Worm (Caenorhabditis elegans): Measurements from ENCODE around the gene F36A4.3.
A peak's percentile ranks its signal among the peaks of the same experiment; 100 is the strongest.

The F36A4.3 gene

DNA sequence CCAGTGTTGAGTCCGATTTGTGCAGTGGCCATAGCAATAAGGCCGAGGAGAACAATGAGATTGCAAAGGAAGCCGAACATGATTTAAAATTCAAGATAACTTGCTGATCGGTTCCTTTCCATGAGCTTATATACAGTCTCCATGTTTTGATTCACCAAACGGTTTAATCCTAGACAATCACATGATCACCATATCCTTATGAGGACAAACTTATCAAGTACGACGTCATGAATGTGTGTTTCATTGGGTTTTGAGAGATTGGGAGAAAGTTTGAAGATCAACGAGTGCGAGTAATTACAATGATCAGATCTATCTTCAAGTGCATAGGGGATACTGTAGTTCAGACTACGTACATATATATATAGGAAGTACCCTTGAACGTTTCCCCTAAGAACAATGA lies 21.1 kb downstream of the F36A4.3 start, which contains the start of gene dct-7:
Gene dct-7 (minus strand): TSS at position 101 of the 400 bp plus-strand sequence.
- TF ChIP-seq nhr-48 (tag; optimal IDR thresholded peaks at IDR 0.05) (peak; percentile 11), set-16 (GFP tag; IDR thresholded peaks at IDR 0.05) (no peak)

DNA sequence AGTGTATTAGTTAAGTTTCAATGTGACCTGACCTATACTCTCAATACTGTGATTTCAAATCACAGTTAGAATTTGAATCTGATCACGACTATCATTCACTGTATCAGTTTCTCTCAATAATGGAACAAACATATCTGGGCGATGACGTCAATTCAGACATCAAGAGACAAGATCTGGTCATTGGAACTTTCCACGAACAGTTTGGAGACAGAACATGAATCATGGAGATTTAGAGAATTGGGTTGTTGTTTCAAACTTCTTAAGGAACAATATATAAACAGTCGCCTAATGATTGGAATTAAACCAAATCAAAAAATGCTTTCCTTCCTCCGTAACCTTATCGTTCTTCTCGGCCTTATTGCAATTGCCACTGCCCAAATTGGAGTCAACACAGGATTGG lies 21.8 kb downstream of the F36A4.3 start, which contains the start of gene F15E6.4:
Gene F15E6.4 (plus strand): TSS at position 301 of the 400 bp plus-strand sequence.
- TF ChIP-seq lin-29 (GFP tag; IDR thresholded peaks at IDR 0.05) (no peak), ztf-7 (tag; optimal IDR thresholded peaks at IDR 0.05) (no peak), mes-2 (tag; optimal IDR thresholded peaks at IDR 0.05; ENCODE audit: poor library complexity, severe bottlenecking) (no peak), unc-62 (GFP tag; optimal IDR thresholded peaks at IDR 0.05 in 1 of 2) (no peak), unc-62 (tag; optimal IDR thresholded peaks at IDR 0.05) (no peak), mdl-1 (tag; optimal IDR thresholded peaks at IDR 0.05) (no peak), tag-97 (GFP tag; IDR thresholded peaks at IDR 0.05) (no peak), hmg-1.1 (GFP tag; IDR thresholded peaks at IDR 0.05) (no peak), dve-1 (tag; optimal IDR thresholded peaks at IDR 0.05; ENCODE audit: insufficient read depth) (no peak), set-16 (GFP tag; IDR thresholded peaks at IDR 0.05) (no peak), zfp-3 (GFP tag; conservative IDR thresholded peaks at IDR 0.05) (no peak), skn-1 (tag; optimal IDR thresholded peaks at IDR 0.05) (no peak), zfp-2 (tag; optimal IDR thresholded peaks at IDR 0.05) (no peak), nhr-76 (tag; optimal IDR thresholded peaks at IDR 0.05) (no peak), Y75B8A.6 (GFP tag; IDR thresholded peaks at IDR 0.05) (no peak)

DNA sequence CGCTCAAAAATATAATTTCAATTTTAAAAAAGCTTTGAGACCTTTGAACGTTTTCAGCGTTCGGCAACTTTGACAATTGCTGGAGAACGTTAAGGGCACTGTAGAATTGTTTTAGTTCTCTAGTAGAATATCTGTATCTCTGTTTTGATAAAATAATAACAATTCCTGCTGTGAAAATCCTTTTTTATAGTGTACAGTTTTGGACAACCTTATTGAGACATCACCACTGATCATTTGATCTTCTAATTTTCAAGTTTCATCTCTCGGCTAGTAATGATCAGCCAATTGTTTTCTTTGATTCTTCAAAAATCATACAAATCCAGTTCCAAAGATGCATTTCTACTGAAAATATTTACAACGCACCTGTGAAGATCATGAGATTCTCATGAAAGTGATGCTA lies 23.2 kb downstream of the F36A4.3 start, which contains the start of gene F15E6.10:
Gene F15E6.10 (plus strand): TSS at position 301 of the 400 bp plus-strand sequence.
- no peak for TF ChIP-seq unc-62 (GFP tag; optimal IDR thresholded peaks at IDR 0.05 in 1 of 2)
- TF ChIP-seq unc-62 (tag; optimal IDR thresholded peaks at IDR 0.05) = no peak
- TF ChIP-seq lin-15B (tag; optimal IDR thresholded peaks at IDR 0.05) = no peak
- no peak for TF ChIP-seq mes-2 (tag; optimal IDR thresholded peaks at IDR 0.05; ENCODE audit: poor library complexity, severe bottlenecking)
- no peak for TF ChIP-seq dmd-8 (GFP tag; IDR thresholded peaks at IDR 0.05)
- no peak for TF ChIP-seq nhr-237 (tag; optimal IDR thresholded peaks at IDR 0.05)
- TF ChIP-seq hlh-11 (tag; optimal IDR thresholded peaks at IDR 0.05) = no peak
- TF ChIP-seq duxl-1 (tag; optimal IDR thresholded peaks at IDR 0.05; ENCODE audit: poor library complexity) = no peak
- TF ChIP-seq attf-4 (tag; optimal IDR thresholded peaks at IDR 0.05) = no peak
- TF ChIP-seq nhr-10 (tag; optimal IDR thresholded peaks at IDR 0.05) = no peak
- TF ChIP-seq ama-1 (optimal IDR thresholded peaks at IDR 0.05) = no peak
- TF ChIP-seq nhr-48 (tag; optimal IDR thresholded peaks at IDR 0.05) = no peak
- TF ChIP-seq dmd-6 (GFP tag; IDR thresholded peaks at IDR 0.05) = no peak
- TF ChIP-seq zfp-2 (tag; optimal IDR thresholded peaks at IDR 0.05) = no peak

DNA sequence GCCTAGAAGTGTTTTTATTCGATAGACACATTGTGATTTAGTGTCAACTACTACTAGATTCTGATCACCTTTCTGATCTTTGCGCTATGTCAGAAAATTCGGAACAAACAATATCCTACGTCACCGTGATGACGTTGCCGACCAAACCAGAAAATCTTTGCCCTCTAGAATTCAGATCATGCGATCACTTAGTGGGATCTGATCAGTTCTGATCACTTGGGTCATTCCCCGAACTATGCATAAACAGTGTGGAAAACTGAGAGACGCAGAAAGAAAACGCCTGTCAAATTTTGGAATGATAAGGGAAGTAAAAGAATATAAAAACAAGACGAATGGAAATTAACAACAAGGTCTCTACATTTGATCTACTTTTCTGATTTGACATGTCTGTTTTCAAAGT lies 25.1 kb downstream of the F36A4.3 start, which contains the start of gene F15E6.3:
Gene F15E6.3 (plus strand): TSS at position 344 of the 400 bp plus-strand sequence.
- TF ChIP-seq nhr-28 (tag; optimal IDR thresholded peaks at IDR 0.05) = peak; percentile 82
- TF ChIP-seq aha-1 (tag) = peak; percentile 24
- no peak for TF ChIP-seq dmd-8 (GFP tag; IDR thresholded peaks at IDR 0.05)
- no peak for TF ChIP-seq zfp-2 (tag; optimal IDR thresholded peaks at IDR 0.05)
- peak in 1 of 2 experiments; percentile 99 for TF ChIP-seq unc-62 (GFP tag; optimal IDR thresholded peaks at IDR 0.05 in 1 of 2)
- TF ChIP-seq unc-62 (tag; optimal IDR thresholded peaks at IDR 0.05) = no peak
- no peak for TF ChIP-seq ztf-11 (tag; optimal IDR thresholded peaks at IDR 0.05)
- TF ChIP-seq lin-29 (GFP tag; IDR thresholded peaks at IDR 0.05) = no peak
- TF ChIP-seq pha-4 (GFP tag; IDR thresholded peaks at IDR 0.05) = no peak
- no peak for TF ChIP-seq pha-4 (tag; optimal IDR thresholded peaks at IDR 0.05)
- TF ChIP-seq attf-4 (tag; optimal IDR thresholded peaks at IDR 0.05) = no peak
- no peak for TF ChIP-seq dpl-1 (GFP tag; optimal IDR thresholded peaks at IDR 0.05)
- peak in 1 of 2 experiments; percentile 22 for TF ChIP-seq lsy-2 (tag; optimal IDR thresholded peaks at IDR 0.05)
- TF ChIP-seq rbr-2 (tag; optimal IDR thresholded peaks at IDR 0.05) = no peak
- peak; percentile 52 for TF ChIP-seq dve-1 (tag; optimal IDR thresholded peaks at IDR 0.05; ENCODE audit: insufficient read depth)
- TF ChIP-seq daf-12 (tag; optimal IDR thresholded peaks at IDR 0.05) = no peak
- no peak for TF ChIP-seq ceh-82 (tag; optimal IDR thresholded peaks at IDR 0.05)
- no peak for TF ChIP-seq mdt-29 (GFP tag; IDR thresholded peaks at IDR 0.05)
- no peak for TF ChIP-seq egl-27 (tag; optimal IDR thresholded peaks at IDR 0.05)
- no peak for TF ChIP-seq mes-2 (tag; optimal IDR thresholded peaks at IDR 0.05; ENCODE audit: poor library complexity, severe bottlenecking)
- no peak for TF ChIP-seq daf-16 (GFP tag; optimal IDR thresholded peaks at IDR 0.05)
- TF ChIP-seq daf-16 (tag; optimal IDR thresholded peaks at IDR 0.05) = no peak
- TF ChIP-seq nhr-77 (tag; optimal IDR thresholded peaks at IDR 0.05) = no peak
- no peak for TF ChIP-seq gei-8 (GFP tag; optimal IDR thresholded peaks at IDR 0.05)
- TF ChIP-seq nhr-102 (tag; optimal IDR thresholded peaks at IDR 0.05) = peak; percentile 65
- TF ChIP-seq Y75B8A.6 (GFP tag; IDR thresholded peaks at IDR 0.05) = no peak
- TF ChIP-seq hlh-30 (tag; optimal IDR thresholded peaks at IDR 0.05; ENCODE audit: insufficient read depth) = peak; percentile 78
- no peak for TF ChIP-seq lin-38 (GFP tag; IDR thresholded peaks at IDR 0.05)
- TF ChIP-seq lin-1 (GFP tag; IDR thresholded peaks at IDR 0.05) = no peak
